Fruit fly (Drosophila melanogaster) whole organism, embryonic: ENCODE measurements around the gene CG34001.
A peak's percentile ranks its signal among the peaks of the same experiment; 100 is the strongest.

ENCODE experiments used
- ATbp ChIP-seq: fragments of 200-800 bp; sonication (Bioruptor generic); optimal IDR thresholded peaks from 2 replicates; lab custom pipeline; 2017; ENCODE audit warnings: missing biosample characterization, mild to moderate bottlenecking, missing genetic modification characterization, missing genetic modification reagents
- Atf6 ChIP-seq: fragments of 200-800 bp; sonication (Bioruptor generic); IDR thresholded peaks from 2 replicates; pipeline ENCODE4 v1.3.6; 2022; ENCODE audit warnings: missing biosample characterization, missing genetic modification characterization
- Blimp-1 ChIP-seq: fragments of 200-800 bp; sonication (Bioruptor generic); optimal IDR thresholded peaks from 3 replicates; lab custom pipeline; 2018; ENCODE audit warnings: missing biosample characterization, missing genetic modification characterization, mild to moderate bottlenecking, moderate library complexity, missing genetic modification reagents
- C15 ChIP-seq: fragments of 200-800 bp; sonication (Bioruptor generic); IDR thresholded peaks from 3 replicates; pipeline ENCODE4 v1.3.6; 2022; ENCODE audit warnings: missing biosample characterization, missing genetic modification characterization
- CG10274 ChIP-seq: fragments of 200-800 bp; sonication (Bioruptor generic); optimal IDR thresholded peaks from 3 replicates; lab custom pipeline; 2017; ENCODE audit warnings: missing biosample characterization, mild to moderate bottlenecking, missing genetic modification characterization
- CG11695 ChIP-seq: fragments of 200-800 bp; sonication (Bioruptor generic); IDR thresholded peaks from 3 replicates; pipeline ENCODE4 v1.3.6; 2022; ENCODE audit warnings: missing biosample characterization, missing genetic modification characterization
- CG11696 ChIP-seq: fragments of 200-800 bp; sonication (Bioruptor generic); IDR thresholded peaks from 2 replicates; pipeline ENCODE4 v1.3.6; 2022; ENCODE audit warnings: missing biosample characterization, missing genetic modification characterization
- CG17385 ChIP-seq: fragments of 200-800 bp; sonication (Bioruptor generic); optimal IDR thresholded peaks from 3 replicates; lab custom pipeline; 2018; ENCODE audit warnings: missing biosample characterization, mild to moderate bottlenecking, missing genetic modification characterization
- CG1792 ChIP-seq: fragments of 200-800 bp; sonication (Bioruptor generic); optimal IDR thresholded peaks from 2 replicates; lab custom pipeline; 2016; ENCODE audit warnings: missing biosample characterization, missing genetic modification characterization
- CG18619 ChIP-seq: fragments of 200-800 bp; sonication (Bioruptor generic); optimal IDR thresholded peaks from 3 replicates; lab custom pipeline; 2017; ENCODE audit warnings: missing biosample characterization, mild to moderate bottlenecking, missing genetic modification characterization
- CG3407 ChIP-seq: fragments of 200-800 bp; sonication (Bioruptor generic); optimal IDR thresholded peaks from 2 replicates; lab custom pipeline; 2018; ENCODE audit warnings: missing biosample characterization, mild to moderate bottlenecking, missing genetic modification characterization
- CG3838 ChIP-seq: fragments of 200-800 bp; sonication (Bioruptor generic); optimal IDR thresholded peaks from 3 replicates; lab custom pipeline; 2016; ENCODE audit warnings: missing biosample characterization, missing genetic modification characterization
- CG4617 ChIP-seq: fragments of 200-800 bp; sonication (Bioruptor generic); optimal IDR thresholded peaks from 3 replicates; lab custom pipeline; 2016; ENCODE audit warnings: missing biosample characterization, missing genetic modification characterization, borderline replicate concordance
- CG4707 ChIP-seq: fragments of 200-800 bp; sonication (Bioruptor generic); optimal IDR thresholded peaks from 2 replicates; lab custom pipeline; 2018; ENCODE audit warnings: missing biosample characterization, mild to moderate bottlenecking, missing genetic modification characterization, moderate library complexity
- CG4730 ChIP-seq: fragments of 200-800 bp; sonication (Bioruptor generic); IDR thresholded peaks from 2 replicates; pipeline ENCODE4 v1.3.6; 2022; ENCODE audit warnings: missing biosample characterization, missing genetic modification characterization
- CG6791 ChIP-seq: fragments of 200-800 bp; sonication (Bioruptor generic); IDR thresholded peaks from 3 replicates; pipeline ENCODE4 v1.3.6; 2022; ENCODE audit warnings: missing biosample characterization, missing genetic modification characterization; ENCODE audit not compliant: partially characterized antibody
- CG7372 ChIP-seq: fragments of 200-800 bp; sonication (Bioruptor generic); IDR thresholded peaks from 2 replicates; pipeline ENCODE4 v1.3.6; 2022; ENCODE audit warnings: missing biosample characterization, missing genetic modification characterization
- CG7963 ChIP-seq: fragments of 200-800 bp; sonication (Bioruptor generic); IDR thresholded peaks from 3 replicates; pipeline ENCODE4 v1.3.6; 2022; ENCODE audit warnings: missing biosample characterization, missing genetic modification characterization; ENCODE audit not compliant: partially characterized antibody
- CG8924 ChIP-seq: fragments of 200-800 bp; optimal IDR thresholded peaks from 3 replicates; lab custom pipeline; 2019; ENCODE audit warnings: missing biosample characterization, mild to moderate bottlenecking, missing genetic modification characterization, moderate library complexity
- Dad ChIP-seq: fragments of 200-800 bp; sonication (Bioruptor generic); optimal IDR thresholded peaks from 3 replicates; lab custom pipeline; 2016; ENCODE audit warnings: missing biosample characterization, missing genetic modification characterization
- Doc2 ChIP-seq: fragments of 200-800 bp; sonication (Bioruptor generic); IDR thresholded peaks from 2 replicates; pipeline ENCODE4 v1.3.6; 2022; ENCODE audit warnings: missing biosample characterization, missing genetic modification characterization
- Doc3 ChIP-seq: fragments of 200-800 bp; sonication (Bioruptor generic); IDR thresholded peaks from 3 replicates; pipeline ENCODE4 v1.3.6; 2022; ENCODE audit warnings: missing biosample characterization, missing genetic modification characterization; ENCODE audit not compliant: partially characterized antibody
- E2f1 ChIP-seq: fragments of 200-800 bp; sonication (Bioruptor generic); IDR thresholded peaks from 2 replicates; pipeline ENCODE4 v1.3.6; 2022; ENCODE audit warnings: missing biosample characterization, missing genetic modification characterization
- Eip74EF ChIP-seq, 2 experiments: fragments of 200-800 bp in 1 of 2; fragments of >200 bp in 1 of 2; sonication (Bioruptor generic) in 1 of 2; optimal IDR thresholded peaks; 2 replicates each; lab custom pipeline; 2017 to 2019; ENCODE audit warnings: missing biosample characterization in 2 of 2, missing genetic modification characterization in 2 of 2, mild to moderate bottlenecking in 1 of 2, moderate library complexity in 1 of 2
- Elba2 ChIP-seq: fragments of 200-800 bp; sonication (Bioruptor generic); optimal IDR thresholded peaks from 3 replicates; lab custom pipeline; 2016; ENCODE audit warnings: missing biosample characterization, missing genetic modification characterization
- H2.0 ChIP-seq: fragments of 200-800 bp; sonication (Bioruptor generic); IDR thresholded peaks from 2 replicates; pipeline ENCODE4 v1.3.6; 2022; ENCODE audit warnings: missing biosample characterization, missing genetic modification characterization
- HLH3B ChIP-seq: fragments of 200-800 bp; sonication (Bioruptor generic); IDR thresholded peaks from 2 replicates; pipeline ENCODE4 v1.3.6; 2022; ENCODE audit warnings: missing biosample characterization, missing genetic modification characterization
- Lpt ChIP-seq: fragments of >200 bp; optimal IDR thresholded peaks from 2 replicates; lab custom pipeline; 2018; ENCODE audit warnings: missing biosample characterization, missing genetic modification characterization
- Mrtf ChIP-seq: fragments of 200-800 bp; sonication (Bioruptor generic); IDR thresholded peaks from 3 replicates; pipeline ENCODE4 v1.3.6; 2022; ENCODE audit warnings: missing biosample characterization, missing genetic modification characterization
- NfI ChIP-seq: fragments of 200-800 bp; sonication (Bioruptor generic); optimal IDR thresholded peaks from 3 replicates; lab custom pipeline; 2018; ENCODE audit warnings: missing biosample characterization, mild to moderate bottlenecking, missing genetic modification characterization, moderate library complexity
- Ravus ChIP-seq: fragments of 200-800 bp; sonication (Bioruptor generic); IDR thresholded peaks from 2 replicates; pipeline ENCODE4 v1.3.6; 2022; ENCODE audit warnings: missing biosample characterization, missing genetic modification characterization
- Sox100B ChIP-seq: fragments of 200-800 bp; sonication (Bioruptor generic); optimal IDR thresholded peaks from 3 replicates; lab custom pipeline; 2018; ENCODE audit warnings: missing biosample characterization, mild to moderate bottlenecking, missing genetic modification characterization
- Trl ChIP-seq, 3 experiments: fragments of >200 bp in 2 of 3; fragments of 200-800 bp in 1 of 3; sonication (Bioruptor generic) in 1 of 3; optimal IDR thresholded peaks; 2 replicates in 1 of 3; 3 replicates in 2 of 3; lab custom pipeline; 2016 to 2017; ENCODE audit warnings: missing biosample characterization in 1 of 3, missing genetic modification characterization in 1 of 3
- Xrp1 ChIP-seq: fragments of 200-800 bp; sonication (Bioruptor generic); IDR thresholded peaks from 2 replicates; pipeline ENCODE4 v1.3.6; 2022; ENCODE audit warnings: missing biosample characterization, missing genetic modification characterization
- YL-1 ChIP-seq: fragments of 200-800 bp; sonication (Bioruptor generic); optimal IDR thresholded peaks from 3 replicates; lab custom pipeline; 2017; ENCODE audit warnings: missing biosample characterization, mild to moderate bottlenecking, missing genetic modification characterization
- al ChIP-seq: fragments of 200-800 bp; sonication (Bioruptor generic); IDR thresholded peaks from 2 replicates; pipeline ENCODE4 v1.3.6; 2022; ENCODE audit warnings: missing biosample characterization, missing genetic modification characterization
- bbx ChIP-seq: fragments of 200-800 bp; sonication (Bioruptor generic); IDR thresholded peaks from 2 replicates; pipeline ENCODE4 v1.3.6; 2022; ENCODE audit warnings: missing biosample characterization, missing genetic modification characterization; ENCODE audit not compliant: partially characterized antibody
- bowl ChIP-seq: fragments of 200-800 bp; sonication (Bioruptor generic); IDR thresholded peaks from 2 replicates; pipeline ENCODE4 v1.3.6; 2022; ENCODE audit warnings: missing biosample characterization, missing genetic modification characterization
- corto ChIP-seq: fragments of 200-800 bp; sonication (Bioruptor generic); optimal IDR thresholded peaks from 2 replicates; lab custom pipeline; 2016; ENCODE audit warnings: missing biosample characterization, mild to moderate bottlenecking, missing genetic modification characterization, moderate library complexity
- ewg ChIP-seq: fragments of 200-800 bp; sonication (Bioruptor generic); optimal IDR thresholded peaks from 3 replicates; lab custom pipeline; 2017; ENCODE audit warnings: mild to moderate bottlenecking, missing biosample characterization, missing genetic modification reagents, missing genetic modification characterization
- eyg ChIP-seq: fragments of 200-800 bp; sonication (Bioruptor generic); optimal IDR thresholded peaks from 3 replicates; lab custom pipeline; 2016; ENCODE audit warnings: missing biosample characterization, missing genetic modification characterization
- gcm2 ChIP-seq: fragments of 200-800 bp; sonication (Bioruptor generic); optimal IDR thresholded peaks from 2 replicates; lab custom pipeline; 2016; ENCODE audit warnings: missing biosample characterization, missing genetic modification characterization
- p53 ChIP-seq: fragments of 200-800 bp; sonication (Bioruptor generic); optimal IDR thresholded peaks from 2 replicates; lab custom pipeline; 2016; ENCODE audit warnings: missing biosample characterization, missing genetic modification characterization
- pho ChIP-seq: fragments of 200-800 bp; sonication (Bioruptor generic); optimal IDR thresholded peaks from 2 replicates; lab custom pipeline; 2016; ENCODE audit warnings: missing biosample characterization, missing genetic modification characterization
- ranshi ChIP-seq: fragments of 200-800 bp; sonication (Bioruptor generic); IDR thresholded peaks from 2 replicates; pipeline ENCODE4 v1.3.6; 2022; ENCODE audit warnings: missing biosample characterization, missing genetic modification characterization
- sens ChIP-seq: fragments of 200-800 bp; sonication (Bioruptor generic); peaks from one replicate; lab custom pipeline; 2016; ENCODE audit warnings: missing biosample characterization, missing genetic modification characterization
- sim ChIP-seq: fragments of 200-800 bp; sonication (Bioruptor generic); IDR thresholded peaks from 2 replicates; pipeline ENCODE4 v1.3.6; 2022; ENCODE audit warnings: missing biosample characterization, missing genetic modification characterization
- slp2 ChIP-seq: fragments of 200-800 bp; sonication (Bioruptor generic); optimal IDR thresholded peaks from 2 replicates; lab custom pipeline; 2016; ENCODE audit warnings: missing biosample characterization, missing genetic modification characterization
- twi ChIP-seq: fragments of 200-800 bp; optimal IDR thresholded peaks from 2 replicates; lab custom pipeline; 2019; ENCODE audit warnings: missing biosample characterization, mild to moderate bottlenecking, missing genetic modification characterization, moderate library complexity
- vfl ChIP-seq: fragments of 200-800 bp; sonication (Bioruptor generic); optimal IDR thresholded peaks from 2 replicates; lab custom pipeline; 2016; ENCODE audit warnings: missing biosample characterization, missing genetic modification characterization

Gene CG34001

dm6 chr3L:10683899-10684340, 53.0 kb downstream of the CG34001 start (continued):
- no peak for TF ChIP-seq twi (tag; lab: Kevin White, UChicago)
- no peak for TF ChIP-seq C15 (GFP tag; lab: Robert Waterston, UW)
- TF ChIP-seq Doc2 = no peak
- TF ChIP-seq bowl (GFP tag; lab: Robert Waterston, UW) = 0 out of 2 replicates have a peak, but pooled peaks have one; percentile 35
- TF ChIP-seq Eip74EF (GFP tag; optimal IDR thresholded peaks at IDR 0.05; lab: Kevin White, UChicago) = peak in 1 of 2 experiments; percentile 42
- TF ChIP-seq sim (GFP tag; lab: Robert Waterston, UW) = no peak
- peak; percentile 22 for TF ChIP-seq CG1792 (GFP tag; lab: Kevin White, UChicago)
- TF ChIP-seq CG10274 (GFP tag; lab: Kevin White, UChicago) = peak; percentile 18
- no peak for TF ChIP-seq bbx (GFP tag; lab: Robert Waterston, UW)
- TF ChIP-seq eyg (GFP tag; lab: Kevin White, UChicago) = peak; percentile 45
- peak; percentile 46 for TF ChIP-seq NfI (GFP tag; lab: Kevin White, UChicago)
- TF ChIP-seq Trl (optimal IDR thresholded peaks at IDR 0.05; lab: Kevin White, UChicago) = no peak
- TF ChIP-seq Trl (GFP tag; optimal IDR thresholded peaks at IDR 0.05; lab: Kevin White, UChicago) = peak; percentile 82
- TF ChIP-seq al (GFP tag; lab: Robert Waterston, UW) = peak; percentile 59; the same call in 1 of the 2 replicates
- peak; percentile 31 for TF ChIP-seq CG8924 (tag; lab: Kevin White, UChicago)
- TF ChIP-seq Sox100B (GFP tag; lab: Kevin White, UChicago) = peak; percentile 85
- no peak for TF ChIP-seq Doc3
- no peak for TF ChIP-seq Lpt (GFP tag; lab: Kevin White, UChicago)
- TF ChIP-seq E2f1 (GFP tag; lab: Robert Waterston, UW) = peak; percentile 56
- peak; percentile 65 for TF ChIP-seq Xrp1 (GFP tag; lab: Robert Waterston, UW)
- no peak for TF ChIP-seq CG6791 (GFP tag; lab: Robert Waterston, UW)
- peak; percentile 70 for TF ChIP-seq ATbp (GFP tag; lab: Kevin White, UChicago)
- TF ChIP-seq vfl = peak; percentile 6
- TF ChIP-seq sens (GFP tag; lab: Kevin White, UChicago) = peak; percentile 93
- peak; percentile 68 for TF ChIP-seq Atf6
- TF ChIP-seq CG4617 (GFP tag; lab: Kevin White, UChicago) = no peak
- TF ChIP-seq CG4730 (GFP tag; lab: Robert Waterston, UW) = 0 out of 2 replicates have a peak, but pooled peaks have one; percentile 34
- TF ChIP-seq slp2 = peak; percentile 60
- peak; percentile 22 for TF ChIP-seq CG3407
- TF ChIP-seq Mrtf (GFP tag; lab: Robert Waterston, UW) = peak; percentile 64; the same call in 2 of the 3 replicates
- peak; percentile 45 for TF ChIP-seq CG17385 (GFP tag; lab: Kevin White, UChicago)
- peak; percentile 67 for TF ChIP-seq CG18619 (GFP tag; lab: Kevin White, UChicago)
- peak; percentile 44 for TF ChIP-seq pho
- no peak for TF ChIP-seq CG7963 (GFP tag; lab: Robert Waterston, UW)
- TF ChIP-seq corto (GFP tag; lab: Kevin White, UChicago) = no peak
- TF ChIP-seq YL-1 (GFP tag; lab: Kevin White, UChicago) = no peak
- TF ChIP-seq CG11695 = peak; percentile 79
- peak; percentile 60 for TF ChIP-seq HLH3B (GFP tag; lab: Robert Waterston, UW)
- no peak for TF ChIP-seq p53 (GFP tag; lab: Kevin White, UChicago)
- TF ChIP-seq CG7372 (GFP tag; lab: Robert Waterston, UW) = peak; percentile 42; the same call in 1 of the 2 replicates
- peak; percentile 21; the same call in 1 of the 2 replicates for TF ChIP-seq H2.0 (GFP tag; lab: Robert Waterston, UW)
- TF ChIP-seq CG3838 (GFP tag; lab: Kevin White, UChicago) = no peak
- no peak for TF ChIP-seq CG11696 (GFP tag; lab: Robert Waterston, UW)
- peak; percentile 71; the same call in 1 of the 2 replicates for TF ChIP-seq ranshi
- no peak for TF ChIP-seq gcm2 (GFP tag; lab: Kevin White, UChicago)
- TF ChIP-seq ewg = peak; percentile 33
- peak; percentile 64 for TF ChIP-seq Blimp-1 (GFP tag; lab: Kevin White, UChicago)
- peak; percentile 15 for TF ChIP-seq Ravus (GFP tag; lab: Robert Waterston, UW)
- no peak for TF ChIP-seq CG4707 (GFP tag; lab: Kevin White, UChicago)
- peak; percentile 14 for TF ChIP-seq Dad (GFP tag; lab: Kevin White, UChicago)
- TF ChIP-seq Elba2 (GFP tag; lab: Kevin White, UChicago) = no peak
